Fruit fly (Drosophila melanogaster): ENCODE measurements around the gene mri.

mri gene

DNA sequence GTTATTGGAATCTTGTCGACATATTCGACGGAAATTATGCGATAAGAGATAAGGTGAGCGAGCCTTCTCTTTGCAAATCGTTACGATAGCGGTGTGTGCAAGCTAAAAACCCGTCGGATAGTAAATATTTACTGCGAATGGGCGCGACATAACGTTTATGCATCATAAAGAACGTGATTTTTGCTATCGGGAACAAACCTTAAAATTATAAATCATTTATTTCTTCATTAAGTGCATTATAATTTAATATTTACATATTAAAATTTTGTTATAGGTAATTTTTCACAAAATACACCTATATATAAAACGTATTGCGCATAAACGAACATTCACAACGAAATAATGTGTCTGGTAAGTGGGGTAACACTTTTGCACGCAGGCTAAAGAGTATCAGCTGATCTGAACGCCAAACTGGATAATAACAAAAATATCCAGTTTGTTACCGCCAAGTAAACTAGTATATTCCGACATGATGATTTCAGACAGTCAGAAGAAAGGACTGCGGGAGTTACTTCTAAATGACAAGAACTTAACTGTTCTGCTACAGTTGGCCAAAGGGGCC is 5.8 kb downstream of the mri start, which contains the start of the genes Gk1 and CG13876 (continued):
- TF ChIP-seq Gsc (GFP tag; IDR thresholded peaks at IDR 0.05) (no peak), Atf-2 (GFP tag; optimal IDR thresholded peaks at IDR 0.05) (peak; percentile 27), ssp (GFP tag; IDR thresholded peaks at IDR 0.05) (peak; percentile 78), gcm2 (GFP tag; optimal IDR thresholded peaks at IDR 0.05) (no peak), CG17359 (tag; optimal IDR thresholded peaks at IDR 0.05) (peak; percentile 96), CG31388 (GFP tag; optimal IDR thresholded peaks at IDR 0.05) (peak; percentile 59), pita (GFP tag; optimal IDR thresholded peaks at IDR 0.05) (no peak), YL-1 (GFP tag; optimal IDR thresholded peaks at IDR 0.05) (peak; percentile 91), CG43689 (GFP tag; IDR thresholded peaks at IDR 0.05) (peak; percentile 84), slbo (GFP tag; IDR thresholded peaks at IDR 0.05) (peak; percentile 95), Doc2 (GFP tag; IDR thresholded peaks at IDR 0.05) (no peak), Jarid2 (GFP tag; optimal IDR thresholded peaks at IDR 0.05) (no peak), Hr3 (GFP tag; optimal IDR thresholded peaks at IDR 0.05) (peak; percentile 85), Deaf1 (tag; optimal IDR thresholded peaks at IDR 0.05) (peak; percentile 85), CG9932 (GFP tag; IDR thresholded peaks at IDR 0.05) (peak; percentile 91), CG14441 (GFP tag; IDR thresholded peaks at IDR 0.05) (peak; percentile 90), slou (GFP tag; optimal IDR thresholded peaks at IDR 0.05) (peak; percentile 72), pum (GFP tag; optimal IDR thresholded peaks at IDR 0.05) (peak; percentile 29), cad (GFP tag; optimal IDR thresholded peaks at IDR 0.05) (no peak), tio (GFP tag; optimal IDR thresholded peaks at IDR 0.05) (no peak), PHDP (tag; optimal IDR thresholded peaks at IDR 0.05) (peak; percentile 99), CG5953 (GFP tag; IDR thresholded peaks at IDR 0.05) (peak; percentile 85), dimm (GFP tag; IDR thresholded peaks at IDR 0.05) (peak; percentile 82), rib (GFP tag; IDR thresholded peaks at IDR 0.05) (peak; percentile 94), CG6272 (GFP tag; IDR thresholded peaks at IDR 0.05) (peak; percentile 67), CG16813 (GFP tag; IDR thresholded peaks at IDR 0.05; ENCODE audit: partially characterized antibody) (no peak), Pdp1 (GFP tag; optimal IDR thresholded peaks at IDR 0.05) (peak; percentile 48 to 81), CG6654 (GFP tag; optimal IDR thresholded peaks at IDR 0.05) (peak; percentile 66), amos (GFP tag; IDR thresholded peaks at IDR 0.05; ENCODE audit: partially characterized antibody) (no peak), E2f2 (GFP tag; IDR thresholded peaks at IDR 0.05) (peak; percentile 77), unc-4 (GFP tag; IDR thresholded peaks at IDR 0.05; ENCODE audit: partially characterized antibody) (no peak; the same call in 1 of the 2 replicates), Chrac-16 (GFP tag; optimal IDR thresholded peaks at IDR 0.05) (peak; percentile 90), CG10543 (GFP tag; optimal IDR thresholded peaks at IDR 0.05) (peak; percentile 96), B-H2 (GFP tag; optimal IDR thresholded peaks at IDR 0.05) (peak; percentile 97), CG8281 (tag; optimal IDR thresholded peaks at IDR 0.05) (peak; percentile 85), CG31224 (GFP tag; IDR thresholded peaks at IDR 0.05) (peak; percentile 88), Fer1 (GFP tag; optimal IDR thresholded peaks at IDR 0.05) (peak; percentile 98), CG18599 (GFP tag; optimal IDR thresholded peaks at IDR 0.05) (peak; percentile 97), scrt (GFP tag; optimal IDR thresholded peaks at IDR 0.05) (peak; percentile 93), nom (GFP tag; optimal IDR thresholded peaks at IDR 0.05) (peak; percentile 96), HmgZ (tag; optimal IDR thresholded peaks at IDR 0.05) (peak; percentile 98), lbe (GFP tag; optimal IDR thresholded peaks at IDR 0.05) (peak; percentile 93), kni (GFP tag; optimal IDR thresholded peaks at IDR 0.05) (peak; percentile 89), CG18262 (tag; optimal IDR thresholded peaks at IDR 0.05) (peak; percentile 97), CG13624 (GFP tag; optimal IDR thresholded peaks at IDR 0.05) (peak; percentile 58), CG10147 (GFP tag; optimal IDR thresholded peaks at IDR 0.05) (peak; percentile 97), lmd (GFP tag; IDR thresholded peaks at IDR 0.05) (peak; percentile 89), ewg (GFP tag; optimal IDR thresholded peaks at IDR 0.05) (peak; percentile 81), CG10321 (GFP tag; IDR thresholded peaks at IDR 0.05) (peak; percentile 65), corto (GFP tag; optimal IDR thresholded peaks at IDR 0.05) (peak; percentile 94)

All from whole organism, embryonic.